Worm (Caenorhabditis elegans): Measurements from ENCODE around the gene K12B6.9.

The K12B6.9 gene

DNA sequence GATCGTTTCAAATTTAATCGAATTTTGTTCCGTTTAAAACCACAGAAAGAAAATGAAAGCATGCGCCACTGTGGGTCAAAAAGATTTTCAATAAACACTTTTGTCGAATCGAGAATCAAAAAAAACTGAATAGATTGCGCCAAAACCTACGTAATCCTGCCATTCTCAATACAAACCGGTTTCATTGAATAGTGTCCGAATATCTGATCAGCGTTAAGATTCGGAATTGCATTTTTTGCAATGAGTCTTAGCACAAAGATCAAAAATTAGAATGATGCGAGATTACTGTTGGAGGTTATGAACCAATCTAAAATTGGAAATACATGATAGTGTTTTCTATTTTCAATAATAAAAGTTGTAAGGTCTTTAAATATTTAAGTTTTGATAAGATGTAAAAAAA, 25.5 kb upstream of the K12B6.9 start:
- TF ChIP-seq ztf-28 (GFP tag; IDR thresholded peaks at IDR 0.05): no peak
- no peak for TF ChIP-seq zfh-2 (GFP tag; conservative IDR thresholded peaks at IDR 0.05)
- no peak for TF ChIP-seq madf-6 (GFP tag; IDR thresholded peaks at IDR 0.05)
- no peak for TF ChIP-seq Y53F4B.3 (GFP tag; IDR thresholded peaks at IDR 0.05)
- no peak for TF ChIP-seq rec-8 (tag; optimal IDR thresholded peaks at IDR 0.05)
- TF ChIP-seq D2030.7 (GFP tag; IDR thresholded peaks at IDR 0.05): no peak
- no peak for TF ChIP-seq rcor-1 (GFP tag; IDR thresholded peaks at IDR 0.05)
- no peak for TF ChIP-seq nfya-2 (GFP tag; IDR thresholded peaks at IDR 0.05)
- no peak for TF ChIP-seq F37B4.10 (GFP tag; IDR thresholded peaks at IDR 0.05)
- no peak for TF ChIP-seq Y53G8AR.9 (GFP tag; conservative IDR thresholded peaks at IDR 0.05)
- no peak for TF ChIP-seq dpl-1 (GFP tag; optimal IDR thresholded peaks at IDR 0.05)
- TF ChIP-seq snpc-1.3 (tag; optimal IDR thresholded peaks at IDR 0.05; ENCODE audit: insufficient read depth): no peak
- TF ChIP-seq F10E7.11 (tag; optimal IDR thresholded peaks at IDR 0.05): no peak
- TF ChIP-seq ZK185.1 (tag; optimal IDR thresholded peaks at IDR 0.05; ENCODE audit: poor library complexity, severe bottlenecking): no peak
- TF ChIP-seq ceh-40 (GFP tag; IDR thresholded peaks at IDR 0.05): no peak
- TF ChIP-seq nfyb-1 (GFP tag; IDR thresholded peaks at IDR 0.05): no peak
- TF ChIP-seq lin-35 (GFP tag; optimal IDR thresholded peaks at IDR 0.05): no peak
- no peak for TF ChIP-seq nhr-80 (tag; optimal IDR thresholded peaks at IDR 0.05)
- no peak for TF ChIP-seq egrh-3 (GFP tag; IDR thresholded peaks at IDR 0.05)
- no peak for TF ChIP-seq hmg-1.2 (GFP tag; IDR thresholded peaks at IDR 0.05)

DNA sequence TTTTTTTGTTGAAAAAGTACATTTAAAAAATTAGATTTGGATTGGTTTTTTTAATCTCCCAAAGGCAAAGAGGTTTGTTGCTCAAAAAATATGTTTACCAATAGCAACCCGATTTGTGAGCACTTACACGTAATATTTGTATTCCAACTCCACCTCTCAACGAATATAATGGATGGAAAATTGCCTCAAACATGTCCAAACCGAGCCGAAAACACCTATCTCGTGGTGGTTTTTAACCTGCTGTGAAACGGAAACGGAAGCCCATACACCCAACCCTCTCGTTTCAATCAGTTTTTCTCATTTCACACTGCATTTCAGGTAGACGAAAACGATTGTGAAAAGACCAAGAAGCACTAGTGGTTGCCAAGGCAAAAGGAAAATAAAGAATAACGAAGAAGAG, 24.2 kb upstream of the K12B6.9 start, which contains the start of gene cest-24:
TSS of gene cest-24 (plus strand) at position 301 of the 400 bp plus-strand sequence.
- TF ChIP-seq lsy-27 (tag; optimal IDR thresholded peaks at IDR 0.05; ENCODE audit: borderline replicate concordance, insufficient read depth) (no peak), ztf-18 (tag; optimal IDR thresholded peaks at IDR 0.05) (no peak), nhr-80 (tag; optimal IDR thresholded peaks at IDR 0.05) (no peak), mxl-1 (tag; optimal IDR thresholded peaks at IDR 0.05) (no peak), mcd-1 (GFP tag; IDR thresholded peaks at IDR 0.05) (no peak), F23B12.7 (tag; optimal IDR thresholded peaks at IDR 0.05; ENCODE audit: insufficient read depth) (no peak), T07F8.4 (tag; optimal IDR thresholded peaks at IDR 0.05) (no peak), athp-1 (tag; optimal IDR thresholded peaks at IDR 0.05) (no peak), lin-26 (GFP tag; IDR thresholded peaks at IDR 0.05) (no peak), F57A8.1 (GFP tag; optimal IDR thresholded peaks at IDR 0.05) (no peak), Y56A3A.18 (GFP tag; IDR thresholded peaks at IDR 0.05) (no peak), Y67H2A.10 (GFP tag; conservative IDR thresholded peaks at IDR 0.05) (no peak), F22D6.2 (tag; optimal IDR thresholded peaks at IDR 0.05) (no peak), F37B4.10 (GFP tag; IDR thresholded peaks at IDR 0.05) (no peak), F49E8.2 (tag; optimal IDR thresholded peaks at IDR 0.05; ENCODE audit: insufficient read depth) (no peak), ceh-91 (GFP tag; IDR thresholded peaks at IDR 0.05) (no peak), mel-28 (tag; optimal IDR thresholded peaks at IDR 0.05; ENCODE audit: borderline replicate concordance) (no peak), T26A5.8 (tag; optimal IDR thresholded peaks at IDR 0.05) (no peak)

DNA sequence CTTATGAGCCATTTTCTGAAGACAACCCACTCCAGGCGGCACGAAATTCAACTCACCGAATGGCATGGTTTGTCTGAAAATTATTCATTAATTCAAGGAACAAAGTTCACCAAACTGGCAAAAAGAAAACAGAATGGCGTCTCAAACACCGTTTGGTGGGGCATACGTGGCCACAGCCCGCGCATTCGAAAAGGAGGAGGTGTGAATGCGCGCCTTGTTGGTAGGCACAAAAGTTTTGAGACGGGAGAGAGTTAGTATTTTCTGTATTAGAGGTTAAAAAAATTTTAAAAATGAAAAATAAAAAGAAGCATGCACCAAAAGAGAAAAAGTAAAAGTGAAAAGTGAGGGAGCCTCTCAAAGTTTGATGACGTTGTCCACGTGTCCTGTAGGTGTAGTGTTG, 19.5 kb upstream of the K12B6.9 start:
- TF ChIP-seq K11D2.4 (GFP tag; IDR thresholded peaks at IDR 0.05) (no peak), madf-8 (GFP tag; conservative IDR thresholded peaks at IDR 0.05) (0 out of 2 replicates have a peak, but pooled peaks have one; percentile 7), efl-1 (GFP tag; optimal IDR thresholded peaks at IDR 0.05) (peak; percentile 60), madf-6 (GFP tag; IDR thresholded peaks at IDR 0.05) (peak; percentile 62), lin-26 (GFP tag; IDR thresholded peaks at IDR 0.05) (no peak)
